Worm (Caenorhabditis elegans) whole organism, L3 larva: ENCODE results near the gene pcp-1.
A peak's percentile ranks its signal among the peaks of the same experiment; 100 is the strongest.

Experiments used
- R02D3.7 ChIP-seq: fragments of 150-350 bp; optimal IDR thresholded peaks from 2 replicates; lab custom pipeline; 2014; ENCODE audit warnings: missing biosample characterization, missing genetic modification characterization
- ZK546.5 ChIP-seq: sonication (generic microtip); optimal IDR thresholded peaks from 2 replicates; lab custom pipeline; 2017; ENCODE audit warnings: missing biosample characterization, missing genetic modification characterization
- aly-2 ChIP-seq: fragments of 150-350 bp; optimal IDR thresholded peaks from 2 replicates; lab custom pipeline; 2014; ENCODE audit warnings: missing biosample characterization, missing genetic modification characterization
- ama-1 ChIP-seq: fragments of 150-350 bp; optimal IDR thresholded peaks from 2 replicates; lab custom pipeline; 2018
- ceh-16 ChIP-seq: sonication (generic microtip); optimal IDR thresholded peaks from 2 replicates; lab custom pipeline; 2017; ENCODE audit warnings: missing biosample characterization, missing genetic modification characterization
- ceh-82 ChIP-seq: fragments of 150-350 bp; optimal IDR thresholded peaks from 2 replicates; lab custom pipeline; 2014; ENCODE audit warnings: missing biosample characterization, missing genetic modification characterization
- ceh-9 ChIP-seq: sonication (generic microtip); optimal IDR thresholded peaks from 2 replicates; lab custom pipeline; 2018; ENCODE audit warnings: missing biosample characterization, missing genetic modification characterization
- daf-12 ChIP-seq: fragments of 150-350 bp; optimal IDR thresholded peaks from 2 replicates; lab custom pipeline; 2014; ENCODE audit warnings: missing biosample characterization, missing genetic modification reagents, missing genetic modification characterization
- egl-27 ChIP-seq: sonication (generic microtip); optimal IDR thresholded peaks from 4 replicates; lab custom pipeline; 2017; ENCODE audit warnings: missing biosample characterization, missing genetic modification reagents, missing genetic modification characterization
- egl-5 ChIP-seq: fragments of 150-350 bp; optimal IDR thresholded peaks from 2 replicates; lab custom pipeline; 2017; ENCODE audit warnings: missing biosample characterization, missing genetic modification reagents, missing genetic modification characterization, inconsistent platforms
- elt-1 ChIP-seq: fragments of 150-350 bp; optimal IDR thresholded peaks from 2 replicates; lab custom pipeline; 2014; ENCODE audit warnings: missing biosample characterization, missing genetic modification characterization
- elt-2 ChIP-seq: sonication (generic microtip); optimal IDR thresholded peaks from 2 replicates; lab custom pipeline; 2016; ENCODE audit warnings: missing genetic modification reagents, mild to moderate bottlenecking, missing genetic modification characterization, missing compliant biosample characterization
- elt-3 ChIP-seq, 3 experiments: fragments of 150-350 bp in 1 of 3; sonication (generic microtip) in 2 of 3; optimal IDR thresholded peaks; 2 replicates in 2 of 3; 4 replicates in 1 of 3; lab custom pipeline; 2014 to 2017; ENCODE audit warnings: missing biosample characterization in 3 of 3, missing genetic modification characterization in 3 of 3
- eor-1 ChIP-seq, 2 experiments: fragments of 150-350 bp; optimal IDR thresholded peaks; 2 replicates each; lab custom pipeline; 2014 to 2018; ENCODE audit warnings: missing biosample characterization in 2 of 2, missing genetic modification characterization in 2 of 2
- fkh-10 ChIP-seq: sonication (generic microtip); optimal IDR thresholded peaks from 2 replicates; lab custom pipeline; 2017; ENCODE audit warnings: missing biosample characterization, missing genetic modification reagents, missing genetic modification characterization
- fkh-2 ChIP-seq: fragments of 150-350 bp; optimal IDR thresholded peaks from 2 replicates; lab custom pipeline; 2014; ENCODE audit warnings: missing biosample characterization, missing genetic modification reagents, missing genetic modification characterization
- fos-1 ChIP-seq: fragments of 150-350 bp; optimal IDR thresholded peaks from 2 replicates; lab custom pipeline; 2014; ENCODE audit warnings: missing biosample characterization, missing genetic modification characterization
- hmg-11 ChIP-seq: sonication (generic microtip); optimal IDR thresholded peaks from 2 replicates; lab custom pipeline; 2016; ENCODE audit warnings: missing genetic modification characterization, missing compliant biosample characterization
- jun-1 ChIP-seq: fragments of 150-350 bp; optimal IDR thresholded peaks from 2 replicates; lab custom pipeline; 2014; ENCODE audit warnings: missing biosample characterization, missing genetic modification reagents, missing genetic modification characterization
- lin-15B ChIP-seq: fragments of 150-350 bp; optimal IDR thresholded peaks from 2 replicates; lab custom pipeline; 2014; ENCODE audit warnings: missing biosample characterization, missing genetic modification characterization
- lin-39 ChIP-seq: fragments of 150-350 bp; optimal IDR thresholded peaks from 2 replicates; lab custom pipeline; 2018; ENCODE audit warnings: missing biosample characterization, missing genetic modification reagents, missing genetic modification characterization
- lsy-12 ChIP-seq: sonication (generic microtip); optimal IDR thresholded peaks from 2 replicates; lab custom pipeline; 2016; ENCODE audit warnings: mild to moderate bottlenecking, missing genetic modification characterization, missing compliant biosample characterization
- mdl-1 ChIP-seq: fragments of 150-350 bp; optimal IDR thresholded peaks from 2 replicates; lab custom pipeline; 2014; ENCODE audit warnings: missing biosample characterization, missing genetic modification characterization
- nfya-1 ChIP-seq: sonication (generic microtip); optimal IDR thresholded peaks from 2 replicates; lab custom pipeline; 2017; ENCODE audit warnings: missing genetic modification characterization, mild to moderate bottlenecking, missing compliant biosample characterization, antibody characterized with exemption, moderate library complexity; ENCODE audit not compliant: insufficient read depth
- nhr-11 ChIP-seq: fragments of 150-350 bp; optimal IDR thresholded peaks from 2 replicates; lab custom pipeline; 2014; ENCODE audit warnings: missing biosample characterization, missing genetic modification characterization
- nhr-12 ChIP-seq: fragments of 150-350 bp; optimal IDR thresholded peaks from 2 replicates; lab custom pipeline; 2014; ENCODE audit warnings: missing biosample characterization, missing genetic modification characterization
- nhr-23 ChIP-seq: fragments of 150-350 bp; optimal IDR thresholded peaks from 2 replicates; lab custom pipeline; 2014; ENCODE audit warnings: missing biosample characterization, missing genetic modification reagents, missing genetic modification characterization
- nhr-25 ChIP-seq: sonication (generic microtip); optimal IDR thresholded peaks from 2 replicates; lab custom pipeline; 2017; ENCODE audit warnings: missing biosample characterization, missing genetic modification characterization
- nhr-28 ChIP-seq: fragments of 150-350 bp; optimal IDR thresholded peaks from 2 replicates; lab custom pipeline; 2014; ENCODE audit warnings: missing biosample characterization, missing genetic modification characterization
- nhr-43 ChIP-seq: sonication (generic microtip); optimal IDR thresholded peaks from 2 replicates; lab custom pipeline; 2016; ENCODE audit warnings: mild to moderate bottlenecking, missing genetic modification characterization, missing compliant biosample characterization; ENCODE audit not compliant: poor library complexity, severe bottlenecking
- nhr-67 ChIP-seq: fragments of 150-350 bp; optimal IDR thresholded peaks from 2 replicates; lab custom pipeline; 2014; ENCODE audit warnings: missing biosample characterization, missing genetic modification characterization
- nhr-76 ChIP-seq: fragments of 150-350 bp; sonication (generic microtip); optimal IDR thresholded peaks from 5 replicates; lab custom pipeline; 2014; ENCODE audit warnings: missing biosample characterization, missing genetic modification characterization
- pha-4 ChIP-seq: fragments of 150-350 bp; optimal IDR thresholded peaks from 2 replicates; lab custom pipeline; 2014; ENCODE audit warnings: missing biosample characterization, missing genetic modification reagents, missing genetic modification characterization
- pqm-1 ChIP-seq: fragments of 150-350 bp; optimal IDR thresholded peaks from 2 replicates; lab custom pipeline; 2017; ENCODE audit warnings: missing biosample characterization, missing genetic modification characterization, inconsistent platforms
- sea-2 ChIP-seq: fragments of 150-350 bp; sonication (generic microtip); optimal IDR thresholded peaks from 4 replicates; lab custom pipeline; 2014; ENCODE audit warnings: missing biosample characterization, missing genetic modification reagents, missing genetic modification characterization
- skn-1 ChIP-seq: fragments of 150-350 bp; optimal IDR thresholded peaks from 2 replicates; lab custom pipeline; 2014; ENCODE audit warnings: missing biosample characterization, missing genetic modification characterization
- tbx-2 ChIP-seq: sonication (generic microtip); optimal IDR thresholded peaks from 2 replicates; lab custom pipeline; 2016; ENCODE audit warnings: mild to moderate bottlenecking, missing genetic modification characterization, missing compliant biosample characterization
- zag-1 ChIP-seq: fragments of 150-350 bp; optimal IDR thresholded peaks from 2 replicates; lab custom pipeline; 2014; ENCODE audit warnings: missing biosample characterization, missing genetic modification characterization
- ztf-11 ChIP-seq: fragments of 150-350 bp; optimal IDR thresholded peaks from 2 replicates; lab custom pipeline; 2014; ENCODE audit warnings: missing biosample characterization, missing genetic modification characterization
- ztf-4 ChIP-seq: fragments of 150-350 bp; optimal IDR thresholded peaks from 2 replicates; lab custom pipeline; 2014; ENCODE audit warnings: missing biosample characterization, missing genetic modification characterization

The pcp-1 gene

ce11 chrIII:7731085-7731484 is 27.6 kb upstream of the pcp-1 start:
- TF ChIP-seq nhr-25, result peak; percentile 70
- TF ChIP-seq pha-4 (tag; lab: Kevin White, UChicago), result no peak
- TF ChIP-seq, all 47 proteins: peak for 1

DNA sequence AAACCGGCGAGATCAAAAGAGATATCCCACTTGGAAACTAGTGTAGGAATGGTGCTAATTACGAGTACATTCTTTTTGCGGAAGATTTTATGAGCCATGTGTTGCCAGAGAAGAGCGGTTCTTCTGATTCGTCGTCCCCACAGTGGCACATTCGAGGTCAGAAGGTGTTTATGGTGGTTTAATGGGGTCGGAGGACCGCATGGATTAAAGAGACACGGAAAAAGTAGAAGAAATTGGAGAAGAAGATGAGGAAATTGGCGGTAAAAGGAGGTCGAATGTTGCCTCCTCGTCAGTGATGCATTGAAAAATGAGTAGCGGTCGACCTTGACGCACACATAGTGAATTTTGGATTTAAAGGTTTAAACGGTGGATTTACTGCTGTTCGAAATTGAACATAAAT is 25.1 kb upstream of the pcp-1 start:
- TF ChIP-seq eor-1 (tag; optimal IDR thresholded peaks at IDR 0.05; lab: Kevin White, UChicago) (no peak), hmg-11 (no peak), pqm-1 (tag; lab: Kevin White, UChicago) (no peak), egl-5 (tag; lab: Kevin White, UChicago) (peak; percentile 60), nhr-25 (peak; percentile 48), skn-1 (tag; lab: Kevin White, UChicago) (no peak)

ce11 chrIII:7734105-7734504 is 24.6 kb upstream of the pcp-1 start:
- TF ChIP-seq nhr-43 (peak; percentile 25), aly-2 (tag; lab: Kevin White, UChicago) (no peak)
- TF ChIP-seq, all 47 proteins: peak for 1

DNA sequence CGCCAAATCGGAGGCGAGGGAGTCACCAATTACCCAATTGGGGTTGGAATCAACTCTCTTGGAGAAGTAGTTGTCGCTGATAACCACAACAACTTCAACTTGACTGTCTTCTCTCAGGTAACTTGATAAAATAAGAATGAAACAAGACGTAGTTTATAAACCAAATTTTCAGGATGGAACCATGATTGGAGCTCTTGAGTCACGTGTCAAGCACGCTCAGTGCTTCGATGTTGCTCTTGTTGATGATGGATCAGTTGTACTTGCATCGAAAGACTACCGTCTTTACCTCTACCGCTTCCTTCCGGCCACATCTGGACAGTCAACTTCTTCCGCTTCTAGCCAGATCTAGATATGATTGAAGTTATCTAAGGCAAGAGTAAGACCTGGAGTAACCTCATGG is 22.7 kb upstream of the pcp-1 start:
- TF ChIP-seq daf-12 (tag; lab: Kevin White, UChicago) (no peak), jun-1 (no peak), nhr-67 (tag; lab: Kevin White, UChicago) (no peak), skn-1 (tag; lab: Kevin White, UChicago) (no peak)

DNA sequence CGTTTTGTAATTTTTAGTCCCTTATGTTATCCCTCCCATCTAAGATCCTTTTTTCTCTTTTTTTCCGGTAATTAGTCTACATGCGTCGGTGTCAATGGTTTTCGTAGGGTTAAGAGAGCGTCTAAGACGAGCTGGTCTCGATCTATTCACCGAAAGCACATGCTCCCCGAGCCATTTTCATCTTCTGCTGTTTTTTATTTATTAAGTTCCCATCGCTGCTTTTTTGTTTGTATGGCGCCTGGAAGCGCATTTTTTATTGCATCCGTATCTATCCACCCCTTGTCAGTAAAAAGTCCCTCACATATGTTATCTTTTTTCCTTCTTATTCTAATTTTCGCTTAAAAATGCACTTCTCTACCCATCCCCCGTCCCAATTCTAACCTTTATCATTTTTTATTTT is 21.9 kb upstream of the pcp-1 start:
- no peak for TF ChIP-seq fkh-10
- TF ChIP-seq elt-3 (tag; optimal IDR thresholded peaks at IDR 0.05; lab: Kevin White, UChicago), result no peak
- no peak for TF ChIP-seq nhr-23
- TF ChIP-seq eor-1 (tag; optimal IDR thresholded peaks at IDR 0.05; lab: Kevin White, UChicago), result no peak
- TF ChIP-seq ama-1, result no peak
- no peak for TF ChIP-seq ZK546.5
- no peak for TF ChIP-seq R02D3.7 (tag; lab: Kevin White, UChicago)
- TF ChIP-seq nhr-76 (tag; lab: Kevin White, UChicago), result no peak
- TF ChIP-seq nhr-11 (tag; lab: Kevin White, UChicago), result no peak
- no peak for TF ChIP-seq pqm-1 (tag; lab: Kevin White, UChicago)
- no peak for TF ChIP-seq zag-1 (tag; lab: Kevin White, UChicago)
- no peak for TF ChIP-seq ceh-82 (tag; lab: Kevin White, UChicago)
- TF ChIP-seq mdl-1, result no peak
- TF ChIP-seq ceh-9 (tag; lab: Kevin White, UChicago), result no peak
- TF ChIP-seq daf-12 (tag; lab: Kevin White, UChicago), result no peak
- no peak for TF ChIP-seq nhr-43
- no peak for TF ChIP-seq sea-2
- no peak for TF ChIP-seq fos-1 (tag; lab: Kevin White, UChicago)
- no peak for TF ChIP-seq nhr-25
- TF ChIP-seq ceh-16 (tag; lab: Kevin White, UChicago), result no peak

- peak; percentile 3 for TF ChIP-seq lsy-12 (tag; lab: Kevin White, UChicago)
- no peak for TF ChIP-seq nhr-43
- no peak for TF ChIP-seq ZK546.5
- TF ChIP-seq nfya-1 (tag; lab: Kevin White, UChicago), result no peak
- no peak for TF ChIP-seq sea-2
- TF ChIP-seq nhr-28 (tag; lab: Kevin White, UChicago), result no peak
- no peak for TF ChIP-seq ztf-11
- peak; percentile 40 for TF ChIP-seq ztf-4 (tag; lab: Kevin White, UChicago)
- no peak for TF ChIP-seq elt-2 (tag; lab: Kevin White, UChicago)
- peak; percentile 31 for TF ChIP-seq jun-1
- TF ChIP-seq egl-5 (tag; lab: Kevin White, UChicago), result no peak
- TF ChIP-seq fkh-2, result no peak
- no peak for TF ChIP-seq skn-1 (tag; lab: Kevin White, UChicago)
- TF ChIP-seq ceh-16 (tag; lab: Kevin White, UChicago), result no peak
- TF ChIP-seq lin-39 (tag; lab: Kevin White, UChicago), result no peak
- no peak for TF ChIP-seq egl-27 (tag; lab: Kevin White, UChicago)
- no peak for TF ChIP-seq R02D3.7 (tag; lab: Kevin White, UChicago)
- no peak for TF ChIP-seq hmg-11
- no peak for TF ChIP-seq tbx-2 (tag; lab: Kevin White, UChicago)
- no peak for TF ChIP-seq nhr-12 (tag; lab: Kevin White, UChicago)
- no peak for TF ChIP-seq lin-15B (tag; lab: Kevin White, UChicago)
- TF ChIP-seq pha-4 (tag; lab: Kevin White, UChicago), result no peak
- no peak for TF ChIP-seq ceh-82 (tag; lab: Kevin White, UChicago)
- TF ChIP-seq fos-1 (tag; lab: Kevin White, UChicago), result no peak
- TF ChIP-seq ama-1, result peak; percentile 40
- no peak for TF ChIP-seq elt-3 (tag; optimal IDR thresholded peaks at IDR 0.05; lab: Kevin White, UChicago)
- no peak for TF ChIP-seq nhr-25
- TF ChIP-seq elt-1, result no peak
- no peak for TF ChIP-seq mdl-1
- TF ChIP-seq zag-1 (tag; lab: Kevin White, UChicago), result no peak
Measured at ce11 chrIII:7737646-7738258, 21.0 kb upstream of the pcp-1 start.
